Worm (Caenorhabditis elegans) whole organism, L1 larva: ENCODE results near the gene spig-8.
A peak's percentile ranks its signal among the peaks of the same experiment; 100 is the strongest.

Source experiments
- C34B4.2 ChIP-seq: sonication (generic microtip); optimal IDR thresholded peaks from 2 replicates; lab custom pipeline; 2017; ENCODE audit warnings: mild to moderate bottlenecking, missing genetic modification characterization, missing compliant biosample characterization
- lin-39 ChIP-seq: fragments of 150-350 bp; optimal IDR thresholded peaks from 2 replicates; lab custom pipeline; 2014; ENCODE audit warnings: missing biosample characterization, missing genetic modification reagents, missing genetic modification characterization
- nhr-237 ChIP-seq: fragments of 150-350 bp; optimal IDR thresholded peaks from 2 replicates; lab custom pipeline; 2014; ENCODE audit warnings: missing biosample characterization, missing genetic modification characterization
- nhr-28 ChIP-seq: fragments of 150-350 bp; optimal IDR thresholded peaks from 2 replicates; lab custom pipeline; 2014; ENCODE audit warnings: missing biosample characterization, missing genetic modification characterization
- nhr-71 ChIP-seq: sonication (generic microtip); optimal IDR thresholded peaks from 2 replicates; lab custom pipeline; 2016; ENCODE audit warnings: mild to moderate bottlenecking, missing genetic modification characterization, moderate library complexity, missing compliant biosample characterization
- skn-1 ChIP-seq: fragments of 150-350 bp; optimal IDR thresholded peaks from 2 replicates; lab custom pipeline; 2014; ENCODE audit warnings: missing biosample characterization, missing genetic modification characterization
- zag-1 ChIP-seq: fragments of 150-350 bp; optimal IDR thresholded peaks from 2 replicates; lab custom pipeline; 2014; ENCODE audit warnings: missing biosample characterization, missing genetic modification characterization

DNA sequence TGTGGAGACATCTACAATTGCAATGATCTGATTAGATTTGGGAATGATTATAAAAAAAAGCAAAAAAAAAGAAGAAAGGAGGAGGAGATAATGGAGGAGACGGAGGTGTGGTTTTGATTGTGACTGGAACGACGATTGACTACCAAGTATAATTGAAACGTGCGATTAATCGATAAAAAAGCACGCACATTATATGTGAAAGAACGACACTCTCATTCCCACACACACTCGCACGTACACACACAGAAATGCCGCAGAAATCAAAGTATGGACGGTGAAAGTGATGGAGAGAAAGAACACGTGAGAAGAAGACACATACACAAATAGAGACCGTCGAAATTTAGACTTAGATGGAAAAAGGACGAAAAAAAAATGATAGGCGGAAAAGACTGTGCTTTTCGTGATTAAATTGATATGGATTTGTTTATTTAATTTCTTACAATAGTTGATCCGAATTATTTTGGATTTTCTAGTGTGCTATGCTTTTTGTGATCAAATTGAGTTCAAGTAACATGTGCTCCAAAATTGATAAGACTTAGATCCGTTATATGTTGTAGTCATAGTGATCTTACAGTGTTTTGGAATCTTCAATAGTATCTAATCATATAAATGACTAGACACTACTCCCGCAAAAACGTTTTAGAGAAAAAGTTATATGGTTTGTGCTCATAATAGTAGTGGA is 39.2 kb downstream of the spig-8 start, which contains the start of gene nhr-135:
- no peak for TF ChIP-seq lin-39 (tag; lab: Kevin White, UChicago)
- no peak for TF ChIP-seq nhr-237 (tag; lab: Kevin White, UChicago)
- no peak for TF ChIP-seq zag-1 (tag; lab: Kevin White, UChicago)
- no peak for TF ChIP-seq nhr-28 (tag; lab: Kevin White, UChicago)
- peak; percentile 66 for TF ChIP-seq nhr-71
- TF ChIP-seq C34B4.2 (tag; lab: Kevin White, UChicago) = no peak
- no peak for TF ChIP-seq skn-1
